Worm (Caenorhabditis elegans): ENCODE results near the gene thn-2.
A peak's percentile ranks its signal among the peaks of the same experiment; 100 is the strongest.

Gene thn-2

ce11 chrIV:12378919-12379318 lies 4.1 kb upstream of the thn-2 start:
- TF ChIP-seq fos-1 (tag; optimal IDR thresholded peaks at IDR 0.05) (peak; percentile 75), nhr-23 (tag; optimal IDR thresholded peaks at IDR 0.05) (no peak)

ce11 chrIV:12379784-12380183 lies 3.2 kb upstream of the thn-2 start, which contains the start of gene thn-1:
Gene thn-1 (plus strand): TSS chrIV:12380084.
- TF ChIP-seq F13H6.1 (tag; optimal IDR thresholded peaks at IDR 0.05) (no peak), nhr-10 (tag; optimal IDR thresholded peaks at IDR 0.05) (no peak)

ce11 chrIV:12385061-12385460 lies 2.1 kb downstream of the thn-2 start, which contains the start of gene F28D1.6:
Gene F28D1.6 (minus strand): TSS chrIV:12385161.
- TF ChIP-seq nhr-11 (tag; optimal IDR thresholded peaks at IDR 0.05) (no peak), skn-1 (tag; optimal IDR thresholded peaks at IDR 0.05) (no peak), sem-4 (tag; optimal IDR thresholded peaks at IDR 0.05) (no peak)

ce11 chrIV:12389951-12390350 lies 7.0 kb downstream of the thn-2 start, which contains the start of gene spe-45:
Gene spe-45 (minus strand): TSS chrIV:12390095.
- no peak for TF ChIP-seq nhr-12 (tag; optimal IDR thresholded peaks at IDR 0.05)
- TF ChIP-seq ZK546.5 (tag; optimal IDR thresholded peaks at IDR 0.05), result no peak
- TF ChIP-seq nhr-21 (tag; optimal IDR thresholded peaks at IDR 0.05), result no peak
- TF ChIP-seq nhr-129 (tag; optimal IDR thresholded peaks at IDR 0.05), result peak; percentile 0
- TF ChIP-seq ceh-82 (tag; optimal IDR thresholded peaks at IDR 0.05), result no peak

ce11 chrIV:12391003-12391637 lies 8.2 kb downstream of the thn-2 start, which contains the start of the genes rps-23 and dpm-3:
Gene rps-23 (minus strand): TSS chrIV:12391053.
Gene dpm-3 (plus strand): TSS chrIV:12391587.
- TF ChIP-seq elt-1 (tag; optimal IDR thresholded peaks at IDR 0.05), result no peak
- peak; percentile 98 for TF ChIP-seq unc-55 (GFP tag; optimal IDR thresholded peaks at IDR 0.05)
- peak; percentile 73 for TF ChIP-seq egl-27 (tag; optimal IDR thresholded peaks at IDR 0.05)
- no peak for TF ChIP-seq aly-2 (tag; optimal IDR thresholded peaks at IDR 0.05)
- TF ChIP-seq crh-2 (tag; optimal IDR thresholded peaks at IDR 0.05), result peak; percentile 96
- no peak for TF ChIP-seq nhr-12 (tag; optimal IDR thresholded peaks at IDR 0.05)
- TF ChIP-seq zag-1 (tag; optimal IDR thresholded peaks at IDR 0.05), result peak; percentile 61
- peak; percentile 93 for TF ChIP-seq nhr-25 (tag; optimal IDR thresholded peaks at IDR 0.05)
- peak; percentile 89 for TF ChIP-seq F13H6.1 (tag; optimal IDR thresholded peaks at IDR 0.05)
- TF ChIP-seq mbf-1 (tag; optimal IDR thresholded peaks at IDR 0.05), result no peak
- peak; percentile 79 for TF ChIP-seq snpc-4 (tag; optimal IDR thresholded peaks at IDR 0.05)
- TF ChIP-seq gmeb-1 (tag; optimal IDR thresholded peaks at IDR 0.05), result peak; percentile 92
- TF ChIP-seq nhr-23 (tag; optimal IDR thresholded peaks at IDR 0.05), result no peak
- TF ChIP-seq R02D3.7 (tag; optimal IDR thresholded peaks at IDR 0.05), result peak; percentile 51
- TF ChIP-seq skn-1 (tag; optimal IDR thresholded peaks at IDR 0.05), result peak; percentile 75
- TF ChIP-seq C34F6.9 (tag; optimal IDR thresholded peaks at IDR 0.05), result peak; percentile 96
- TF ChIP-seq sem-4 (tag; optimal IDR thresholded peaks at IDR 0.05), result peak; percentile 88
- peak; percentile 33 to 49 for TF ChIP-seq mdl-1 (tag; optimal IDR thresholded peaks at IDR 0.05)
- TF ChIP-seq nhr-129 (tag; optimal IDR thresholded peaks at IDR 0.05), result peak; percentile 99
- no peak for TF ChIP-seq dmd-4 (tag; optimal IDR thresholded peaks at IDR 0.05)
- TF ChIP-seq ZK546.5 (tag; optimal IDR thresholded peaks at IDR 0.05), result peak; percentile 98
- peak; percentile 97 for TF ChIP-seq lin-11 (tag; optimal IDR thresholded peaks at IDR 0.05)
- TF ChIP-seq lin-39 (tag; optimal IDR thresholded peaks at IDR 0.05), result no peak
- peak; percentile 11 for TF ChIP-seq nhr-11 (tag; optimal IDR thresholded peaks at IDR 0.05)
- TF ChIP-seq ama-1 (optimal IDR thresholded peaks at IDR 0.05), result peak; percentile 25
- TF ChIP-seq peb-1 (tag; optimal IDR thresholded peaks at IDR 0.05), result no peak
- peak; percentile 50 for TF ChIP-seq nhr-77 (tag; optimal IDR thresholded peaks at IDR 0.05)
- TF ChIP-seq ztf-4 (tag; optimal IDR thresholded peaks at IDR 0.05), result peak; percentile 86
- no peak for TF ChIP-seq elt-3 (tag; optimal IDR thresholded peaks at IDR 0.05)
- TF ChIP-seq sma-3 (GFP tag; optimal IDR thresholded peaks at IDR 0.05), result peak; percentile 95
- TF ChIP-seq sma-9 (GFP tag; optimal IDR thresholded peaks at IDR 0.05), result peak; percentile 93
- no peak for TF ChIP-seq sma-9 (tag; optimal IDR thresholded peaks at IDR 0.05)
- peak; percentile 96 for TF ChIP-seq lin-13 (GFP tag; optimal IDR thresholded peaks at IDR 0.05)
- TF ChIP-seq unc-39 (tag; optimal IDR thresholded peaks at IDR 0.05), result no peak
- no peak for TF ChIP-seq unc-62 (GFP tag; optimal IDR thresholded peaks at IDR 0.05)
- peak; percentile 88 for TF ChIP-seq nhr-21 (tag; optimal IDR thresholded peaks at IDR 0.05)
- TF ChIP-seq alr-1 (tag; optimal IDR thresholded peaks at IDR 0.05), result no peak
- peak; percentile 81 for TF ChIP-seq fos-1 (tag; optimal IDR thresholded peaks at IDR 0.05)
- no peak for TF ChIP-seq ztf-1 (GFP tag; conservative IDR thresholded peaks at IDR 0.05)
- TF ChIP-seq Y55F3AM.14 (GFP tag; optimal IDR thresholded peaks at IDR 0.05), result peak; percentile 73
- no peak for TF ChIP-seq nhr-10 (tag; optimal IDR thresholded peaks at IDR 0.05)
- peak; percentile 62 for TF ChIP-seq nhr-237 (tag; optimal IDR thresholded peaks at IDR 0.05)
- no peak for TF ChIP-seq ztf-11 (tag; optimal IDR thresholded peaks at IDR 0.05)
- TF ChIP-seq ceh-16 (tag; optimal IDR thresholded peaks at IDR 0.05), result peak; percentile 8
